Worm (Caenorhabditis elegans) whole organism, L4 larva: Measurements from ENCODE around the gene ttr-49.

ENCODE experiments used
- mxl-2 ChIP-seq: fragments of 200-800 bp; sonication (Bioruptor generic); conservative IDR thresholded peaks from 2 replicates; pipeline ENCODE4 v1.3.6; 2022; ENCODE audit warnings: missing genetic modification reagents, missing genetic modification characterization, missing compliant biosample characterization
- nhr-237 ChIP-seq: sonication (generic microtip); optimal IDR thresholded peaks from 2 replicates; lab custom pipeline; 2017; ENCODE audit warnings: missing biosample characterization, missing genetic modification characterization

DNA sequence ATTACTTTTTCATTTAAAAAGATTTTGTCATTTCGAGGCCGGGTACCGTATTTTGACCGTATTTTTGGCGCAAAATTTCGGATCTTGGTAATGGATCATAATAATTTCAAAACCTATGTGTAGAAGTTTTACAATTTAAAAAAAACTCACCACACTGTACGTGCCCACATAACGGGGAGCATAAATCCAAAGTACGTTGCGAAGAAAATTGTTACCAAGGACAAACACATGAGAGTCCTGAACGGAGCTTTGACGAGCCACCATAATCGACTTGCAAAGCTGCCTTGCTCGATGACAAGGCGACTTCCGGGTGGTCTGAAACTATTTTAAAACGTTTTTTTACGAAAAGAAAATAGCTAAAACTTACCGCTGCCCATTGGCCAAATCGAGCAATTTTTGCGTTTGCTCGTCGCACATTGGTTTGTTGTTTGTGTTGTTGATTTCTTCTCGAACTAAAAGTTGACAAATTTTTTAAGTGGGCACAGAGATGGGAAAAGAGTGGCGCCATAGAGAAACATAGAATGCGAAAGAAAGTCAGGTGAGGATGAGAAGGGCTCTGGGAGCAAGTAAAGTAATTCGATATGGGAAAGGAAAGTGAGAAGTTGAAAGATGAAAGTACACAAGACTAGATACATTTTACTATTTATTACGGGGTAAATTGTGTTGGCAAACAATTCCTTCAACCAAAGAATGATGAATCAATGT lies 23.6 kb downstream of the ttr-49 start:
- TF ChIP-seq nhr-237 (tag; lab: Kevin White, UChicago) (no peak), mxl-2 (GFP tag; lab: Robert Waterston, UW) (no peak)
